Worm (Caenorhabditis elegans): ENCODE data around the gene srw-129.

The srw-129 gene

ce11 chrV:2999736-3000135, 28.0 kb downstream of the srw-129 start, which contains the start of gene srw-119:
Gene srw-119 (minus strand): TSS chrV:2999836.
- TF ChIP-seq nhr-6 (tag; optimal IDR thresholded peaks at IDR 0.05): no peak
- no peak for TF ChIP-seq nhr-25 (tag; optimal IDR thresholded peaks at IDR 0.05)
- TF ChIP-seq nhr-23 (tag; optimal IDR thresholded peaks at IDR 0.05): no peak
- no peak for TF ChIP-seq ceh-82 (tag; optimal IDR thresholded peaks at IDR 0.05)
- TF ChIP-seq lin-39 (tag; optimal IDR thresholded peaks at IDR 0.05): no peak
- TF ChIP-seq mdl-1 (tag; optimal IDR thresholded peaks at IDR 0.05): no peak
- TF ChIP-seq sma-9 (GFP tag; optimal IDR thresholded peaks at IDR 0.05): no peak
- no peak for TF ChIP-seq sma-9 (tag; optimal IDR thresholded peaks at IDR 0.05)
- TF ChIP-seq ama-1 (optimal IDR thresholded peaks at IDR 0.05): no peak
- TF ChIP-seq aly-2 (tag; optimal IDR thresholded peaks at IDR 0.05): no peak
- TF ChIP-seq zag-1 (tag; optimal IDR thresholded peaks at IDR 0.05): no peak
- no peak for TF ChIP-seq lin-11 (tag; optimal IDR thresholded peaks at IDR 0.05)
- no peak for TF ChIP-seq fos-1 (tag; optimal IDR thresholded peaks at IDR 0.05)
- no peak for TF ChIP-seq blmp-1 (tag; optimal IDR thresholded peaks at IDR 0.05; ENCODE audit: insufficient read depth)

ce11 chrV:3005964-3006363, 34.2 kb downstream of the srw-129 start, which contains the start of gene srw-112:
Gene srw-112 (minus strand): TSS chrV:3006064.
- no peak for TF ChIP-seq ztf-1 (GFP tag; conservative IDR thresholded peaks at IDR 0.05)
- no peak for TF ChIP-seq nhr-11 (tag; optimal IDR thresholded peaks at IDR 0.05)

- TF ChIP-seq alr-1 (tag; optimal IDR thresholded peaks at IDR 0.05): no peak
- no peak for TF ChIP-seq nhr-237 (tag; optimal IDR thresholded peaks at IDR 0.05)
- TF ChIP-seq ceh-16 (tag; optimal IDR thresholded peaks at IDR 0.05): no peak
- TF ChIP-seq elt-3 (tag; optimal IDR thresholded peaks at IDR 0.05): no peak
- no peak for TF ChIP-seq nhr-25 (tag; optimal IDR thresholded peaks at IDR 0.05)
Measured at ce11 chrV:3010468-3010867, 38.7 kb downstream of the srw-129 start, which contains the start of gene srw-136. Gene srw-136 (minus strand): TSS chrV:3010568.

- TF ChIP-seq blmp-1 (tag; optimal IDR thresholded peaks at IDR 0.05; ENCODE audit: insufficient read depth) (no peak), ceh-16 (tag; optimal IDR thresholded peaks at IDR 0.05) (no peak), gmeb-1 (tag; optimal IDR thresholded peaks at IDR 0.05) (no peak), nhr-12 (tag; optimal IDR thresholded peaks at IDR 0.05) (no peak), sem-4 (tag; optimal IDR thresholded peaks at IDR 0.05) (no peak), ztf-11 (tag; optimal IDR thresholded peaks at IDR 0.05) (no peak), nhr-11 (tag; optimal IDR thresholded peaks at IDR 0.05) (no peak), unc-39 (tag; optimal IDR thresholded peaks at IDR 0.05) (no peak), crh-2 (tag; optimal IDR thresholded peaks at IDR 0.05) (no peak), peb-1 (tag; optimal IDR thresholded peaks at IDR 0.05) (no peak), nhr-129 (tag; optimal IDR thresholded peaks at IDR 0.05) (no peak), lin-11 (tag; optimal IDR thresholded peaks at IDR 0.05) (no peak), mab-5 (tag; optimal IDR thresholded peaks at IDR 0.05) (no peak), R02D3.7 (tag; optimal IDR thresholded peaks at IDR 0.05) (no peak), C34F6.9 (tag; optimal IDR thresholded peaks at IDR 0.05) (no peak), dmd-4 (tag; optimal IDR thresholded peaks at IDR 0.05) (no peak), mbf-1 (tag; optimal IDR thresholded peaks at IDR 0.05) (no peak), snpc-4 (tag; optimal IDR thresholded peaks at IDR 0.05) (no peak), nhr-10 (tag; optimal IDR thresholded peaks at IDR 0.05) (no peak), ZK546.5 (tag; optimal IDR thresholded peaks at IDR 0.05) (no peak)
Measured at ce11 chrV:3011394-3011793, 39.6 kb downstream of the srw-129 start, which contains the start of gene srw-135. Gene srw-135 (minus strand): TSS chrV:3011494.

ce11 chrV:3014185-3014584, 42.4 kb downstream of the srw-129 start, which contains the start of gene K12D9.1:
Gene K12D9.1 (plus strand): TSS chrV:3014485.
- TF ChIP-seq zag-1 (tag; optimal IDR thresholded peaks at IDR 0.05) (no peak), nhr-21 (tag; optimal IDR thresholded peaks at IDR 0.05) (no peak), crh-2 (tag; optimal IDR thresholded peaks at IDR 0.05) (no peak), ceh-82 (tag; optimal IDR thresholded peaks at IDR 0.05) (no peak), unc-62 (GFP tag; optimal IDR thresholded peaks at IDR 0.05) (no peak), ZK546.5 (tag; optimal IDR thresholded peaks at IDR 0.05) (no peak), C34F6.9 (tag; optimal IDR thresholded peaks at IDR 0.05) (no peak), sem-4 (tag; optimal IDR thresholded peaks at IDR 0.05) (no peak), nhr-237 (tag; optimal IDR thresholded peaks at IDR 0.05) (no peak), lsy-2 (tag; optimal IDR thresholded peaks at IDR 0.05) (no peak), ztf-4 (tag; optimal IDR thresholded peaks at IDR 0.05) (no peak), alr-1 (tag; optimal IDR thresholded peaks at IDR 0.05) (no peak), blmp-1 (tag; optimal IDR thresholded peaks at IDR 0.05; ENCODE audit: insufficient read depth) (no peak), unc-39 (tag; optimal IDR thresholded peaks at IDR 0.05) (no peak), lin-39 (tag; optimal IDR thresholded peaks at IDR 0.05) (no peak), mdl-1 (tag; optimal IDR thresholded peaks at IDR 0.05) (no peak)

Measured in whole organism, L2 larva.